Worm (Caenorhabditis elegans): ENCODE data around the gene gpcp-1.

gpcp-1 gene

ce11 chrX:3114306-3115133 is 4.1 kb upstream of the gpcp-1 start, which contains the start of gene gpd-2:
TSS of gene gpd-2 (minus strand) at chrX:3114689.
- no peak for TF ChIP-seq jun-1 (tag; optimal IDR thresholded peaks at IDR 0.05)
- TF ChIP-seq zag-1 (tag; optimal IDR thresholded peaks at IDR 0.05), result peak; percentile 22
- TF ChIP-seq pqm-1 (tag; optimal IDR thresholded peaks at IDR 0.05), result peak; percentile 9
- TF ChIP-seq nhr-11 (tag; optimal IDR thresholded peaks at IDR 0.05), result no peak
- peak; percentile 26 for TF ChIP-seq skn-1 (tag; optimal IDR thresholded peaks at IDR 0.05)
- peak; percentile 84 for TF ChIP-seq ama-1 (optimal IDR thresholded peaks at IDR 0.05)
- TF ChIP-seq pha-4 (tag; optimal IDR thresholded peaks at IDR 0.05), result peak; percentile 44

ce11 chrX:3113693-3114092 is 3.3 kb upstream of the gpcp-1 start:
- peak; percentile 9 for TF ChIP-seq ama-1 (optimal IDR thresholded peaks at IDR 0.05)

- TF ChIP-seq tbx-2 (tag; optimal IDR thresholded peaks at IDR 0.05) (no peak), ceh-28 (tag; optimal IDR thresholded peaks at IDR 0.05) (no peak), nhr-43 (tag; optimal IDR thresholded peaks at IDR 0.05; ENCODE audit: poor library complexity, severe bottlenecking) (peak; percentile 71), ztf-4 (tag; optimal IDR thresholded peaks at IDR 0.05) (no peak), nhr-25 (tag; optimal IDR thresholded peaks at IDR 0.05) (no peak), fkh-10 (GFP tag; optimal IDR thresholded peaks at IDR 0.05) (no peak), eor-1 (tag; optimal IDR thresholded peaks at IDR 0.05) (no peak), nfya-1 (tag; optimal IDR thresholded peaks at IDR 0.05; ENCODE audit: insufficient read depth) (no peak), nhr-28 (tag; optimal IDR thresholded peaks at IDR 0.05) (no peak), unc-39 (tag; optimal IDR thresholded peaks at IDR 0.05) (no peak), fkh-2 (tag; optimal IDR thresholded peaks at IDR 0.05) (no peak), ama-1 (optimal IDR thresholded peaks at IDR 0.05) (peak; percentile 97), pha-4 (tag; optimal IDR thresholded peaks at IDR 0.05) (no peak), egl-27 (tag; optimal IDR thresholded peaks at IDR 0.05) (no peak), skn-1 (tag; optimal IDR thresholded peaks at IDR 0.05) (no peak), R02D3.7 (tag; optimal IDR thresholded peaks at IDR 0.05) (no peak)
Measured at ce11 chrX:3112946-3113427, 2.6 kb upstream of the gpcp-1 start, which contains the start of gene gpd-3. TSS of gene gpd-3 (minus strand) at chrX:3113341.

- TF ChIP-seq daf-12 (tag; optimal IDR thresholded peaks at IDR 0.05) (no peak), elt-1 (tag; optimal IDR thresholded peaks at IDR 0.05) (no peak), lin-15B (tag; optimal IDR thresholded peaks at IDR 0.05) (no peak), fkh-2 (tag; optimal IDR thresholded peaks at IDR 0.05) (no peak), aly-2 (tag; optimal IDR thresholded peaks at IDR 0.05) (no peak), eor-1 (tag; optimal IDR thresholded peaks at IDR 0.05) (no peak), nhr-43 (tag; optimal IDR thresholded peaks at IDR 0.05; ENCODE audit: poor library complexity, severe bottlenecking) (peak; percentile 52), nhr-25 (tag; optimal IDR thresholded peaks at IDR 0.05) (peak; percentile 74), elt-2 (tag; optimal IDR thresholded peaks at IDR 0.05) (peak; percentile 32), nhr-11 (tag; optimal IDR thresholded peaks at IDR 0.05) (no peak), lin-39 (tag; optimal IDR thresholded peaks at IDR 0.05) (no peak), sea-2 (GFP tag; optimal IDR thresholded peaks at IDR 0.05) (no peak), unc-39 (tag; optimal IDR thresholded peaks at IDR 0.05) (no peak), ztf-4 (tag; optimal IDR thresholded peaks at IDR 0.05) (no peak), lsy-12 (tag; optimal IDR thresholded peaks at IDR 0.05) (peak; percentile 42), unc-62 (GFP tag; optimal IDR thresholded peaks at IDR 0.05) (no peak), R02D3.7 (tag; optimal IDR thresholded peaks at IDR 0.05) (no peak), nhr-23 (tag; optimal IDR thresholded peaks at IDR 0.05) (no peak), ceh-82 (tag; optimal IDR thresholded peaks at IDR 0.05) (no peak), nhr-77 (tag; optimal IDR thresholded peaks at IDR 0.05) (no peak), ceh-9 (tag; optimal IDR thresholded peaks at IDR 0.05) (no peak), pha-4 (tag; optimal IDR thresholded peaks at IDR 0.05) (peak; percentile 86), nhr-28 (tag; optimal IDR thresholded peaks at IDR 0.05) (no peak), elt-3 (tag; optimal IDR thresholded peaks at IDR 0.05) (no peak), ama-1 (optimal IDR thresholded peaks at IDR 0.05) (peak; percentile 95), nfya-1 (tag; optimal IDR thresholded peaks at IDR 0.05; ENCODE audit: insufficient read depth) (peak; percentile 42), nhr-76 (tag; optimal IDR thresholded peaks at IDR 0.05) (no peak), mdl-1 (tag; optimal IDR thresholded peaks at IDR 0.05) (no peak), fkh-10 (GFP tag; optimal IDR thresholded peaks at IDR 0.05) (no peak), egl-5 (tag; optimal IDR thresholded peaks at IDR 0.05) (no peak), fos-1 (tag; optimal IDR thresholded peaks at IDR 0.05) (no peak)
Measured at ce11 chrX:3111687-3112086, 1.3 kb upstream of the gpcp-1 start.

All from whole organism, L3 larva.